Worm (Caenorhabditis elegans) whole organism, midembryonic: Measurements from ENCODE around the gene nhr-221.

Source experiments
- flt-1 ChIP-seq: fragments of 200-800 bp; sonication (Bioruptor generic); IDR thresholded peaks from 2 replicates; pipeline ENCODE4 v1.3.6; 2022; ENCODE audit warnings: missing genetic modification characterization, missing compliant biosample characterization
- klf-2 ChIP-seq: fragments of 200-800 bp; sonication (Bioruptor generic); conservative IDR thresholded peaks from 2 replicates; pipeline ENCODE4 v1.3.6; 2022; ENCODE audit warnings: missing genetic modification reagents, missing genetic modification characterization, missing compliant biosample characterization
- med-1 ChIP-seq: sonication (generic microtip); optimal IDR thresholded peaks from 2 replicates; lab custom pipeline; 2017; ENCODE audit warnings: missing genetic modification characterization, mild to moderate bottlenecking, missing compliant biosample characterization, antibody characterized with exemption, missing genetic modification reagents; ENCODE audit not compliant: insufficient read depth
- tab-1 ChIP-seq: fragments of 200-800 bp; sonication (Bioruptor generic); IDR thresholded peaks from 2 replicates; pipeline ENCODE4 v1.3.6; 2022; ENCODE audit warnings: missing genetic modification characterization, missing compliant biosample characterization
- ztf-23 ChIP-seq: fragments of 200-800 bp; sonication (Bioruptor generic); IDR thresholded peaks from 2 replicates; pipeline ENCODE4 v1.3.6; 2022; ENCODE audit warnings: missing genetic modification reagents, missing genetic modification characterization, missing compliant biosample characterization
- ztf-29 ChIP-seq: fragments of 200-800 bp; sonication (Bioruptor generic); IDR thresholded peaks from 2 replicates; pipeline ENCODE4 v1.3.6; 2022; ENCODE audit warnings: missing genetic modification reagents, missing genetic modification characterization, missing compliant biosample characterization

DNA sequence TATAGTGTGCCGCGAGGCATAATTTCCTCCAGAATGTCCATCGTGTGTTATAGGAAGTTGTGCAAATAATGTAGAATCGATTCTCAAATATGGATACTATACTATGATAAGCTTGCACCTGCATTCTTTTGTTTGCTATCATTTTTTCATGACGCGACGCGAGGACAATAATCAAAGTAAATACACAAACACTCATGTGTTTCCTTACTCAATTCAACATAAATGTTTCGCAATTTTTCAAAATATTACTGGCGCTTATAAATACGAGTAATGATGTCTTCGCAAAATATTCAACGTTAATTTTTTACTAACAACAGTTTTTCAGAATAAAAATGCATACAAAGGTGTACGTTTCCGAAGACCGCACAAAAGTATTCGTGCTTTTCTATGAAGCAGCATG lies 11.9 kb downstream of the nhr-221 start, which contains the start of gene irg-1:
- TF ChIP-seq med-1 (GFP tag; lab: Kevin White, UChicago) (no peak), ztf-23 (GFP tag; lab: Robert Waterston, UW) (no peak), tab-1 (GFP tag; lab: Robert Waterston, UW) (no peak), flt-1 (GFP tag; lab: Robert Waterston, UW) (no peak), klf-2 (GFP tag; lab: Robert Waterston, UW) (no peak), ztf-29 (GFP tag; lab: Robert Waterston, UW) (no peak)
